Worm (Caenorhabditis elegans): ENCODE results near the gene unc-24.

Gene unc-24

DNA sequence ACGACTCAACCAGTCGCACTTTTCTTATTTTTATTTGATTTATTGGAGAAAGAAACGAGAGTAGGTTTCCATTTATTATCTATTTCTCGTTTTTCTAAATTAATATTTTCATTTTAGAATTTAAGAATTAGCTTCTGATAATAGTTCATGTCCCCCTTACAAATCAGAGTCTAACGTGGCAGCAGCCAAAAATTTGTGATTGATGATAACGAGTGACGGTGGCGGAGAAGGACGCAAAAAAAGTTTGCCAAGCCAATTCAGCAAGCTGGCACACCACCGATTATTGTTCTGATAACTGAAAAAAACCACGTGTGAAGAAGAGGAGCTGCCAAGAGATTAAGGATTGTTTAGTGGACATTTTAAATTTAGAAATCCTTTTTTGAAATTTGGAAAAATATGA is 50.4 kb downstream of the unc-24 start:
- TF ChIP-seq ceh-39 (tag; optimal IDR thresholded peaks at IDR 0.05) (no peak), sem-2 (GFP tag; optimal IDR thresholded peaks at IDR 0.05) (no peak), nhr-2 (tag; optimal IDR thresholded peaks at IDR 0.05) (no peak), mls-2 (tag; optimal IDR thresholded peaks at IDR 0.05) (no peak)
